Worm (Caenorhabditis elegans) whole organism, L4 larva: ENCODE data around the gene bgnt-1.3.

ENCODE experiments used
- F10B5.3 ChIP-seq: sonication (generic microtip); optimal IDR thresholded peaks from 2 replicates; lab custom pipeline; 2016; ENCODE audit warnings: mild to moderate bottlenecking, missing genetic modification characterization, missing compliant biosample characterization
- F37D6.2 ChIP-seq: sonication (generic microtip); optimal IDR thresholded peaks from 2 replicates; lab custom pipeline; 2016; ENCODE audit warnings: mild to moderate bottlenecking, missing genetic modification characterization, missing compliant biosample characterization
- F44E2.7 ChIP-seq: fragments of 200-800 bp; sonication (Bioruptor generic); IDR thresholded peaks from 2 replicates; pipeline ENCODE4 v2.1.2; 2022; ENCODE audit warnings: missing genetic modification characterization, missing compliant biosample characterization
- R02D3.7 ChIP-seq: fragments of 150-350 bp; sonication (generic microtip); optimal IDR thresholded peaks from 3 replicates; lab custom pipeline; 2014; ENCODE audit warnings: missing biosample characterization, missing genetic modification characterization
- T20F7.1 ChIP-seq: fragments of 200-800 bp; sonication (Bioruptor generic); optimal IDR thresholded peaks from 2 replicates; lab custom pipeline; 2018; ENCODE audit warnings: mild to moderate bottlenecking, missing genetic modification characterization, missing compliant biosample characterization
- T26A8.4 ChIP-seq: fragments of 200-800 bp; sonication (Bioruptor generic); IDR thresholded peaks from 2 replicates; pipeline ENCODE4 v1.3.6; 2022; ENCODE audit warnings: missing genetic modification characterization, missing compliant biosample characterization
- Y48G9A.11 ChIP-seq: fragments of 200-800 bp; sonication (Bioruptor generic); IDR thresholded peaks from 2 replicates; pipeline ENCODE4 v1.3.6; 2022; ENCODE audit warnings: missing genetic modification reagents, missing genetic modification characterization, missing compliant biosample characterization
- Y75B8A.6 ChIP-seq: fragments of 200-800 bp; sonication (Bioruptor generic); IDR thresholded peaks from 2 replicates; pipeline ENCODE4 v1.3.6; 2022; ENCODE audit warnings: missing genetic modification reagents, missing genetic modification characterization, missing compliant biosample characterization
- aha-1 ChIP-seq: fragments of 150-350 bp; peaks from one replicate; lab custom pipeline; 2014; ENCODE audit warnings: missing biosample characterization, missing genetic modification characterization
- ceh-44 ChIP-seq: fragments of 200-800 bp; sonication (Bioruptor generic); IDR thresholded peaks from 2 replicates; pipeline ENCODE4 v1.3.6; 2022; ENCODE audit warnings: missing genetic modification reagents, missing genetic modification characterization, missing compliant biosample characterization
- ces-1 ChIP-seq: fragments of 150-350 bp; sonication (generic microtip); optimal IDR thresholded peaks from 4 replicates; lab custom pipeline; 2014; ENCODE audit warnings: missing biosample characterization, missing genetic modification reagents, missing genetic modification characterization
- daf-12 ChIP-seq: fragments of 150-350 bp; optimal IDR thresholded peaks from 2 replicates; lab custom pipeline; 2014; ENCODE audit warnings: missing biosample characterization, missing genetic modification reagents, missing genetic modification characterization
- dmd-6 ChIP-seq: fragments of 200-800 bp; sonication (Bioruptor generic); IDR thresholded peaks from 2 replicates; pipeline ENCODE4 v1.3.6; 2022; ENCODE audit warnings: missing genetic modification reagents, missing genetic modification characterization, missing compliant biosample characterization
- fkh-10 ChIP-seq: fragments of 150-350 bp; optimal IDR thresholded peaks from 2 replicates; lab custom pipeline; 2014; ENCODE audit warnings: missing biosample characterization, missing genetic modification reagents, missing genetic modification characterization
- hif-1 ChIP-seq, 2 experiments: sonication (generic microtip); optimal IDR thresholded peaks; 2 replicates each; lab custom pipeline; 2016 to 2017; ENCODE audit warnings: missing compliant biosample characterization in 2 of 2, missing genetic modification characterization in 2 of 2, missing genetic modification reagents in 2 of 2, missing genotype in 2 of 2, mild to moderate bottlenecking in 1 of 2
- hlh-30 ChIP-seq: sonication (generic microtip); optimal IDR thresholded peaks from 2 replicates; lab custom pipeline; 2017; ENCODE audit warnings: antibody characterized with exemption, mild to moderate bottlenecking, missing genetic modification characterization, missing compliant biosample characterization; ENCODE audit not compliant: insufficient read depth
- hmg-1.1 ChIP-seq: fragments of 200-800 bp; sonication (Bioruptor generic); IDR thresholded peaks from 2 replicates; pipeline ENCODE4 v1.3.6; 2022; ENCODE audit warnings: missing genetic modification reagents, missing genetic modification characterization, missing compliant biosample characterization
- jun-1 ChIP-seq: fragments of 150-350 bp; optimal IDR thresholded peaks from 2 replicates; lab custom pipeline; 2014; ENCODE audit warnings: missing biosample characterization, missing genetic modification reagents, missing genetic modification characterization
- lim-7 ChIP-seq: fragments of 200-800 bp; sonication (Bioruptor generic); IDR thresholded peaks from 2 replicates; pipeline ENCODE4 v1.3.6; 2022; ENCODE audit warnings: missing genetic modification characterization, missing compliant biosample characterization
- lin-1 ChIP-seq: fragments of 200-800 bp; sonication (Bioruptor generic); IDR thresholded peaks from 2 replicates; pipeline ENCODE4 v1.3.6; 2022; ENCODE audit warnings: missing genetic modification reagents, missing genetic modification characterization, missing compliant biosample characterization
- lin-13 ChIP-seq: fragments of 150-350 bp; optimal IDR thresholded peaks from 2 replicates; lab custom pipeline; 2014; ENCODE audit warnings: missing biosample characterization, missing genetic modification reagents, missing genetic modification characterization
- lin-38 ChIP-seq: fragments of 200-800 bp; sonication (Bioruptor generic); IDR thresholded peaks from 2 replicates; pipeline ENCODE4 v1.3.6; 2022; ENCODE audit warnings: missing genetic modification reagents, missing genetic modification characterization, missing compliant biosample characterization
- lin-39 ChIP-seq: fragments of 150-350 bp; optimal IDR thresholded peaks from 2 replicates; lab custom pipeline; 2014; ENCODE audit warnings: missing biosample characterization, missing genetic modification reagents, missing genetic modification characterization
- lsy-2 ChIP-seq, 2 experiments: fragments of 150-350 bp in 1 of 2; sonication (generic microtip) in 1 of 2; optimal IDR thresholded peaks; 2 replicates each; lab custom pipeline; 2014 to 2017; ENCODE audit warnings: missing biosample characterization in 2 of 2, missing genetic modification characterization in 2 of 2
- madf-9 ChIP-seq: fragments of 200-800 bp; sonication (Bioruptor generic); conservative IDR thresholded peaks from 2 replicates; pipeline ENCODE4 v1.3.6; 2022; ENCODE audit warnings: missing genetic modification reagents, missing genetic modification characterization, missing compliant biosample characterization
- mdl-1 ChIP-seq, 2 experiments: fragments of 150-350 bp in 1 of 2; sonication (generic microtip) in 1 of 2; optimal IDR thresholded peaks; 2 replicates each; lab custom pipeline; 2014 to 2017; ENCODE audit warnings: missing biosample characterization in 2 of 2, missing genetic modification characterization in 2 of 2
- mep-1 ChIP-seq: fragments of 150-350 bp; sonication (generic microtip); optimal IDR thresholded peaks from 3 replicates; lab custom pipeline; 2014; ENCODE audit warnings: missing biosample characterization, missing genetic modification characterization
- nhr-10 ChIP-seq: fragments of 150-350 bp; optimal IDR thresholded peaks from 2 replicates; lab custom pipeline; 2014; ENCODE audit warnings: missing biosample characterization, missing genetic modification characterization
- nhr-11 ChIP-seq: fragments of 150-350 bp; optimal IDR thresholded peaks from 2 replicates; lab custom pipeline; 2014; ENCODE audit warnings: missing biosample characterization, missing genetic modification characterization
- nhr-25 ChIP-seq: sonication (generic microtip); optimal IDR thresholded peaks from 2 replicates; lab custom pipeline; 2017; ENCODE audit warnings: missing genetic modification characterization, mild to moderate bottlenecking, missing compliant biosample characterization, antibody characterized with exemption, moderate library complexity, borderline replicate concordance; ENCODE audit not compliant: insufficient read depth
- nhr-28 ChIP-seq: fragments of 150-350 bp; optimal IDR thresholded peaks from 2 replicates; lab custom pipeline; 2014; ENCODE audit warnings: missing biosample characterization, missing genetic modification characterization
- pha-4 ChIP-seq, 2 experiments: fragments of 150-350 bp in 1 of 2; fragments of 200-800 bp in 1 of 2; sonication (Bioruptor generic) in 1 of 2; IDR thresholded peaks in 1 of 2; optimal IDR thresholded peaks in 1 of 2; 2 replicates each; pipeline versions ENCODE4 v1.3.6 to Lab custom; 2014 to 2022; ENCODE audit warnings: missing genetic modification characterization in 2 of 2, missing genetic modification reagents in 2 of 2, missing biosample characterization in 1 of 2, missing compliant biosample characterization in 1 of 2
- saeg-2 ChIP-seq: fragments of 200-800 bp; sonication (Bioruptor generic); IDR thresholded peaks from 2 replicates; pipeline ENCODE4 v1.3.6; 2022; ENCODE audit warnings: missing genetic modification reagents, missing genetic modification characterization, missing compliant biosample characterization
- set-16 ChIP-seq: fragments of 200-800 bp; sonication (Bioruptor generic); IDR thresholded peaks from 2 replicates; pipeline ENCODE4 v1.3.6; 2022; ENCODE audit warnings: missing genetic modification reagents, missing genetic modification characterization, missing compliant biosample characterization
- unc-130 ChIP-seq: sonication (generic microtip); optimal IDR thresholded peaks from 2 replicates; lab custom pipeline; 2016; ENCODE audit warnings: missing genetic modification reagents, missing genetic modification characterization, missing compliant biosample characterization
- unc-62 ChIP-seq, 3 experiments: fragments of 150-350 bp in 1 of 3; sonication (generic microtip); optimal IDR thresholded peaks in 2 of 3; peaks in 1 of 3; 1 replicate in 1 of 3; 2 replicates in 2 of 3; lab custom pipeline; 2014 to 2017; ENCODE audit warnings: missing biosample characterization in 3 of 3, missing genetic modification characterization in 3 of 3, missing genetic modification reagents in 3 of 3, missing genotype in 1 of 3
- zfp-3 ChIP-seq: fragments of 200-800 bp; sonication (Bioruptor generic); conservative IDR thresholded peaks from 2 replicates; pipeline ENCODE4 v1.3.6; 2022; ENCODE audit warnings: missing genetic modification reagents, missing genetic modification characterization, missing compliant biosample characterization
- zip-11 ChIP-seq: fragments of 200-800 bp; sonication (Bioruptor generic); IDR thresholded peaks from 2 replicates; pipeline ENCODE4 v1.3.6; 2022; ENCODE audit warnings: missing genetic modification characterization, missing compliant biosample characterization
- ztf-11 ChIP-seq: fragments of 150-350 bp; optimal IDR thresholded peaks from 2 replicates; lab custom pipeline; 2014; ENCODE audit warnings: missing biosample characterization, missing genetic modification characterization
- ztf-7 ChIP-seq: fragments of 150-350 bp; optimal IDR thresholded peaks from 2 replicates; lab custom pipeline; 2014; ENCODE audit warnings: missing biosample characterization, missing genetic modification characterization

The bgnt-1.3 gene

DNA sequence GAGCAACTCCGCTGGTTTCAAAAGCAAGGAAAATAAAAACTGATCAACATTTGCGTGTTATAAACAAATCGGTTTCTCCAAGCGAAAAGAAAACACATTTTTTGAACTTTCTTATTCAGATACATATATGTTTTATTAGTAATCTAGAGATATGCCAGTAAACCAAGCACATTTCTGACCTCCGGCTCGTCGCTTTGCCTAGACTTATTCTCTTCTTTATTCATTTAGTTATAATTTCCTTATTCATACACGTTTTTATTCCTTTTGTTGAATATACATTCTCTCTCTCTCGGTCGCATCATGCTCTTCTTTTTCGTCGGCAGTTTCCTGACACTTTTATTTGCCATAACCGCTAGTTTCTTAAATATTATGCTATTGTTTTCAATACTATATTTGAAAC, 42.4 kb upstream of the bgnt-1.3 start, which contains the start of gene srbc-84:
Gene srbc-84 (plus strand): TSS at position 301 of the 400 bp plus-strand sequence.
- TF ChIP-seq lsy-2 (tag; optimal IDR thresholded peaks at IDR 0.05; lab: Kevin White, UChicago) (no peak), T26A8.4 (no peak), nhr-25 (tag; lab: Kevin White, UChicago) (no peak), nhr-28 (no peak), F44E2.7 (GFP tag; lab: Robert Waterston, UW) (no peak), fkh-10 (no peak), aha-1 (tag; lab: Kevin White, UChicago) (no peak), nhr-10 (no peak), F37D6.2 (tag; lab: Kevin White, UChicago) (no peak), hmg-1.1 (no peak), unc-130 (no peak)

DNA sequence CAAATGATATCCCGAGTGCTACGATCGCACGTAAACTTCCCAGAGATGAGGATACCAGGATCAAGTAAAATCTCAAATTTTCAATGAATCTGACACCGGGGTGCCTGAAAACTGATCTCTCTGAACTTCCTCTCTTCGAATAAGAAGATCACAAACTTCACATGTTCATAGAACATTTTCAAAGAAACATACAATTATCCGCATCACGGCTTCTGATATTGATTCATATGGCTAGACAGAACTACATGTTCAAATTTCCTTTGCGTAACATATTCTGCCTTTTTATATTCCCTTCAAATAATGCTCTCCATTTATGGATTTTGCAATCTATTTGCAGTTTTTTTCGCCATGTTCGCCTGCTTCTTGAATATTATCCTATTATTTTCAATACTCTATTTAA, 40.8 kb upstream of the bgnt-1.3 start, which contains the start of gene srbc-83:
Gene srbc-83 (plus strand): TSS at position 301 of the 400 bp plus-strand sequence.
- TF ChIP-seq daf-12, result no peak
- no peak for TF ChIP-seq lin-38 (GFP tag; lab: Robert Waterston, UW)
- TF ChIP-seq pha-4 (GFP tag; IDR thresholded peaks at IDR 0.05; lab: Robert Waterston, UW), result no peak
- TF ChIP-seq pha-4 (tag; optimal IDR thresholded peaks at IDR 0.05; lab: Kevin White, UChicago), result no peak
- TF ChIP-seq Y48G9A.11, result no peak
- TF ChIP-seq madf-9 (GFP tag; lab: Robert Waterston, UW), result no peak
- TF ChIP-seq ztf-7 (tag; lab: Kevin White, UChicago), result no peak
- no peak for TF ChIP-seq T20F7.1 (GFP tag; lab: Kevin White, UChicago)

DNA sequence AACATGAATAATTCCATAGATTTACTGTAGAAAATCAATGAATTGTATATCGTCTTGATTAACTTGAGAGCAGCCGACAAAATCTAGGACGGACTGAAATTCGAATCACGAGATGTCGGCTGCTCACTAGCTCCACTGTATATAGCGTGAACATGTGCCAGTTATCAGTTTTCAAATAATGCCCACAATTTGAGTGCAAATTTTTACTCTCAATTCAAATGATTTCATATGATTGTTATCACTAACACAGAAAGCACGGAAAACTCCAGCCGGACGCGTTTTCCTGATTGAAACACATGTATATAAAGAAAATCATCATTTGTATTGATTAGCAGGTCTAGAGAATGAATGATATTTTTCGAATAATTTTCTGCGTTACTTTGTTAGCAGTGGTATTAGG, 36.1 kb upstream of the bgnt-1.3 start, which contains the start of gene oac-5:
Gene oac-5 (plus strand): TSS at position 301 of the 400 bp plus-strand sequence.
- peak; percentile 75 for TF ChIP-seq dmd-6 (GFP tag; lab: Robert Waterston, UW)
- no peak for TF ChIP-seq ceh-44 (GFP tag; lab: Robert Waterston, UW)

DNA sequence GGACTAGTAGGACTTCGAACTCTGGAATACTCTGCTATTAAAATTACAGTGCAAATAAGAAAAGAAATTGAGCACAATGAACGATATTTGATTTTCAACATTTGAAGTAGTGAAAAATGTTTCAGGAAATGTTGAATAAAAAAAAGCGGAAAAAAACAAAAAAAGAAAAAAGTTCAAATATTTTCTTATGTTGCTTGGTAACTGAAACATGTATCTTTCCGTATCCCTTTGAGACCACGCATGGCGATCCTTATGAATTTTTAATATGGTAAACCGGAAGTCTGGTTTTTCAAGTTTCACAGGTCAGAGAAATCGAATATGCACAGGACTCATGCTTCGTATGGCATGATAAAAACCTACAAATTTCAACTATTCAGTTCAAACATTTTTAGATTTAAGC, 31.3 kb upstream of the bgnt-1.3 start, which contains the start of gene F28G4.3:
Gene F28G4.3 (minus strand): TSS at position 101 of the 400 bp plus-strand sequence.
- TF ChIP-seq saeg-2 (GFP tag; lab: Robert Waterston, UW) (no peak), ztf-11 (tag; lab: Kevin White, UChicago) (no peak), F37D6.2 (tag; lab: Kevin White, UChicago) (no peak), lin-39 (tag; lab: Kevin White, UChicago) (no peak), R02D3.7 (tag; lab: Kevin White, UChicago) (no peak), jun-1 (tag; lab: Kevin White, UChicago) (no peak), ces-1 (GFP tag; lab: Kevin White, UChicago) (no peak), nhr-11 (no peak), lin-1 (no peak), F44E2.7 (GFP tag; lab: Robert Waterston, UW) (no peak)

DNA sequence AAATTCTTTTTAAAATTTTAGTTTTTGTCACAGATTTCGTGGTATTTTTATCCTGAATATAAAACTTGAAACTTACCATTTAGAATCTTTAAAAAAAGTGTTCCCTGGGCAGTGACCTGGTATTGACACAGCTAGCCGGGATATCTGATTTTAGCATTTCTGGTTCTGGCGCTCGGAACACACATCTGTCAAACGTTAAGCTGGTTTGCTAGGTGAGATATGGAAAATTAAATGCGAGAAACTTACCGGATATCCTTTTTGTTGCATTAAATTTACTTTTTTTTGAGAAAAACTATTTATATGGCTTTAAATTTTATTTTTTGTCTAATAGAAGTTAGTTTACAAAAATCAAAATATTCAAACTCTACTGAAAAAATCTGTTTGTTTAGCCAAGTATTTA, 29.5 kb upstream of the bgnt-1.3 start, which contains the start of gene F28G4.4:
Gene F28G4.4 (minus strand): TSS at position 101 of the 400 bp plus-strand sequence.
- TF ChIP-seq aha-1 (tag; lab: Kevin White, UChicago) (no peak), unc-62 (GFP tag; optimal IDR thresholded peaks at IDR 0.05 in 1 of 2; lab: Kevin White, UChicago) (peak in 1 of 2 experiments; percentile 66), unc-62 (tag; optimal IDR thresholded peaks at IDR 0.05; lab: Kevin White, UChicago) (no peak)

DNA sequence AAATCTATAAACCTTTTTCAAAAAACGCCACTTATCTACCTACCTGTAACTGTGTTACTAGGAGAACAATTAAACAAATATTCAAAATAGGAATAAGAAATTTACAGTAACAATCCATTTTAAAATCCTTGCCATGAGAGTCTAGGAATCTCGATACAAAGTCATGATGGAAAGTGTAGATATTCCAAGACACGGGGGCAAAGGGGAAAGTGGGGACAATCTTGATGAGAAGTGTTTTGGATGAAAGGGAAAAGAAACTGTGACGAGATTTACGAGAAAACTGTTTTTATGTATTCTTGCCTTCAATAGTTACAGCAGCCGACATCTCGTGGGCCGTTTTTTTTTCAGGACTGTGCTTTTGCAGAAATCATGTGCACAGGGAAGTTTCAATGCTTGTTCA, 25.9 kb upstream of the bgnt-1.3 start, which contains the start of gene F28G4.2:
Gene F28G4.2 (minus strand): TSS at position 175 of the 400 bp plus-strand sequence.
- no peak for TF ChIP-seq zip-11 (GFP tag; lab: Robert Waterston, UW)
- no peak for TF ChIP-seq hif-1 (tag; optimal IDR thresholded peaks at IDR 0.05; lab: Kevin White, UChicago)
- no peak for TF ChIP-seq hlh-30 (tag; lab: Kevin White, UChicago)
- no peak for TF ChIP-seq lin-38 (GFP tag; lab: Robert Waterston, UW)
- TF ChIP-seq nhr-11, result no peak
- TF ChIP-seq zfp-3, result no peak
- no peak for TF ChIP-seq lim-7
- TF ChIP-seq Y75B8A.6 (GFP tag; lab: Robert Waterston, UW), result no peak
- TF ChIP-seq set-16 (GFP tag; lab: Robert Waterston, UW), result no peak
- no peak for TF ChIP-seq lin-13 (GFP tag; lab: Kevin White, UChicago)
- TF ChIP-seq ces-1 (GFP tag; lab: Kevin White, UChicago), result no peak
- no peak for TF ChIP-seq F10B5.3
- TF ChIP-seq mep-1 (tag; lab: Kevin White, UChicago), result no peak
- no peak for TF ChIP-seq mdl-1 (tag; optimal IDR thresholded peaks at IDR 0.05; lab: Kevin White, UChicago)
- TF ChIP-seq F44E2.7 (GFP tag; lab: Robert Waterston, UW), result no peak
